Fruit fly (Drosophila melanogaster) whole organism, prepupa: ENCODE data around the gene U2af50.

Experiments used
- Blimp-1 ChIP-seq: fragments of 200-800 bp; sonication (Bioruptor generic); optimal IDR thresholded peaks from 3 replicates; lab custom pipeline; 2017; ENCODE audit warnings: missing biosample characterization, missing genetic modification characterization, mild to moderate bottlenecking, moderate library complexity, missing genetic modification reagents
- CG10631 ChIP-seq: fragments of 200-800 bp; sonication (Bioruptor generic); optimal IDR thresholded peaks from 2 replicates; lab custom pipeline; 2016; ENCODE audit warnings: missing biosample characterization, missing genetic modification characterization
- CG10669 ChIP-seq: fragments of 200-800 bp; sonication (Bioruptor generic); optimal IDR thresholded peaks from 3 replicates; lab custom pipeline; 2018; ENCODE audit warnings: missing biosample characterization, mild to moderate bottlenecking, missing genetic modification characterization, moderate library complexity
- CG11294 ChIP-seq: fragments of 200-800 bp; sonication (Bioruptor generic); IDR thresholded peaks from 2 replicates; pipeline ENCODE4 v1.3.6; 2022; ENCODE audit warnings: missing biosample characterization, missing genetic modification characterization
- CG11762 ChIP-seq: fragments of 200-800 bp; sonication (Bioruptor generic); optimal IDR thresholded peaks from 3 replicates; lab custom pipeline; 2016; ENCODE audit warnings: missing biosample characterization, missing genetic modification characterization; ENCODE audit not compliant: insufficient read depth
- CG11902 ChIP-seq: fragments of 200-800 bp; sonication (Bioruptor generic); optimal IDR thresholded peaks from 3 replicates; lab custom pipeline; 2016; ENCODE audit warnings: missing biosample characterization, missing genetic modification characterization
- CG15336 ChIP-seq: fragments of 200-800 bp; sonication (Bioruptor generic); IDR thresholded peaks from 2 replicates; pipeline ENCODE4 v1.3.6; 2022; ENCODE audit warnings: missing biosample characterization, missing genetic modification characterization
- CG1621 ChIP-seq: fragments of 200-800 bp; sonication (Bioruptor generic); optimal IDR thresholded peaks from 3 replicates; lab custom pipeline; 2018; ENCODE audit warnings: missing biosample characterization, mild to moderate bottlenecking, missing genetic modification characterization
- CG16779 ChIP-seq: fragments of 200-800 bp; sonication (Bioruptor generic); optimal IDR thresholded peaks from 3 replicates; lab custom pipeline; 2017; ENCODE audit warnings: missing biosample characterization, mild to moderate bottlenecking, missing genetic modification characterization
- CG3032 ChIP-seq: fragments of 200-800 bp; optimal IDR thresholded peaks from 2 replicates; lab custom pipeline; 2019; ENCODE audit warnings: missing biosample characterization, mild to moderate bottlenecking, missing genetic modification characterization, moderate library complexity
- CG31627 ChIP-seq: fragments of 200-800 bp; sonication (Bioruptor generic); optimal IDR thresholded peaks from 3 replicates; lab custom pipeline; 2016; ENCODE audit warnings: missing biosample characterization, missing genetic modification characterization
- CG32006 ChIP-seq: fragments of 200-800 bp; sonication (Bioruptor generic); optimal IDR thresholded peaks from 3 replicates; lab custom pipeline; 2017; ENCODE audit warnings: missing biosample characterization, mild to moderate bottlenecking, missing genetic modification characterization
- CG34406 ChIP-seq: fragments of 200-800 bp; sonication (Bioruptor generic); optimal IDR thresholded peaks from 3 replicates; lab custom pipeline; 2016; ENCODE audit warnings: missing biosample characterization, missing genetic modification characterization
- CG3919 ChIP-seq: fragments of 200-800 bp; sonication (Bioruptor generic); optimal IDR thresholded peaks from 3 replicates; lab custom pipeline; 2016; ENCODE audit warnings: missing biosample characterization, missing genetic modification characterization
- CG4318 ChIP-seq: fragments of 200-800 bp; sonication (Bioruptor generic); optimal IDR thresholded peaks from 3 replicates; lab custom pipeline; 2017; ENCODE audit warnings: missing biosample characterization, mild to moderate bottlenecking, missing genetic modification characterization
- CG6163 ChIP-seq: fragments of 200-800 bp; sonication (Bioruptor generic); IDR thresholded peaks from 3 replicates; pipeline ENCODE4 v1.3.6; 2022; ENCODE audit warnings: missing biosample characterization, missing genetic modification characterization
- CG6276 ChIP-seq: fragments of 200-800 bp; sonication (Bioruptor generic); optimal IDR thresholded peaks from 2 replicates; lab custom pipeline; 2017; ENCODE audit warnings: missing biosample characterization, mild to moderate bottlenecking, missing genetic modification characterization
- CG6792 ChIP-seq: fragments of 200-800 bp; sonication (Bioruptor generic); optimal IDR thresholded peaks from 3 replicates; lab custom pipeline; 2016; ENCODE audit warnings: missing biosample characterization, missing genetic modification characterization
- CG6808 ChIP-seq: fragments of 200-800 bp; sonication (Bioruptor generic); optimal IDR thresholded peaks from 3 replicates; lab custom pipeline; 2017; ENCODE audit warnings: missing biosample characterization, missing genetic modification characterization, mild to moderate bottlenecking, moderate library complexity, missing genetic modification reagents
- CG7368 ChIP-seq: fragments of 200-800 bp; sonication (Bioruptor generic); optimal IDR thresholded peaks from 3 replicates; lab custom pipeline; 2016; ENCODE audit warnings: missing biosample characterization, missing genetic modification characterization
- CG8119 ChIP-seq: fragments of 200-800 bp; sonication (Bioruptor generic); IDR thresholded peaks from 3 replicates; pipeline ENCODE4 v1.3.6; 2022; ENCODE audit warnings: missing biosample characterization, missing genetic modification characterization
- CG8319 ChIP-seq: fragments of 200-800 bp; sonication (Bioruptor generic); optimal IDR thresholded peaks from 3 replicates; lab custom pipeline; 2016; ENCODE audit warnings: missing biosample characterization, missing genetic modification characterization
- CG8632 ChIP-seq: fragments of 200-800 bp; sonication (Bioruptor generic); optimal IDR thresholded peaks from 3 replicates; lab custom pipeline; 2016; ENCODE audit warnings: missing biosample characterization, missing genetic modification characterization
- CG9139 ChIP-seq: fragments of 200-800 bp; sonication (Bioruptor generic); optimal IDR thresholded peaks from 3 replicates; lab custom pipeline; 2017; ENCODE audit warnings: missing biosample characterization, mild to moderate bottlenecking, missing genetic modification characterization
- Eip75B ChIP-seq: fragments of 200-800 bp; sonication (Bioruptor generic); optimal IDR thresholded peaks from 3 replicates; lab custom pipeline; 2016; ENCODE audit warnings: missing biosample characterization, missing genetic modification characterization
- Eip78C ChIP-seq: fragments of 200-800 bp; sonication (Bioruptor generic); peaks from one replicate; lab custom pipeline; 2016; ENCODE audit warnings: missing biosample characterization, missing genetic modification characterization
- Eip93F ChIP-seq: fragments of 200-800 bp; sonication (Bioruptor generic); optimal IDR thresholded peaks from 2 replicates; lab custom pipeline; 2016; ENCODE audit warnings: missing biosample characterization, mild to moderate bottlenecking, missing genetic modification characterization
- Ets96B ChIP-seq: fragments of 200-800 bp; optimal IDR thresholded peaks from 2 replicates; lab custom pipeline; 2019; ENCODE audit warnings: missing biosample characterization, mild to moderate bottlenecking, missing genetic modification characterization, moderate library complexity
- Hr38 ChIP-seq: sonication (Bioruptor generic); optimal IDR thresholded peaks from 2 replicates; lab custom pipeline; 2016; ENCODE audit warnings: missing biosample characterization, missing genetic modification characterization
- Hr39 ChIP-seq: fragments of 200-800 bp; sonication (Bioruptor generic); optimal IDR thresholded peaks from 2 replicates; lab custom pipeline; 2016; ENCODE audit warnings: missing biosample characterization, missing genetic modification characterization
- Hr4 ChIP-seq: fragments of 200-800 bp; sonication (Bioruptor generic); optimal IDR thresholded peaks from 3 replicates; lab custom pipeline; 2016; ENCODE audit warnings: missing biosample characterization, missing genetic modification characterization
- Met ChIP-seq: fragments of 200-800 bp; sonication (Bioruptor generic); optimal IDR thresholded peaks from 3 replicates; lab custom pipeline; 2016; ENCODE audit warnings: missing biosample characterization, missing genetic modification characterization
- OdsH ChIP-seq: fragments of 200-800 bp; sonication (Bioruptor generic); optimal IDR thresholded peaks from 3 replicates; lab custom pipeline; 2016; ENCODE audit warnings: missing biosample characterization, missing genetic modification characterization
- Smox ChIP-seq: fragments of 200-800 bp; sonication (Bioruptor generic); optimal IDR thresholded peaks from 3 replicates; lab custom pipeline; 2016; ENCODE audit warnings: missing biosample characterization, missing genetic modification characterization
- Sox102F ChIP-seq: fragments of 200-800 bp; sonication (Bioruptor generic); optimal IDR thresholded peaks from 2 replicates; lab custom pipeline; 2016; ENCODE audit warnings: missing biosample characterization, mild to moderate bottlenecking, missing genetic modification characterization
- Sox14 ChIP-seq: fragments of 200-800 bp; sonication (Bioruptor generic); optimal IDR thresholded peaks from 3 replicates; lab custom pipeline; 2016; ENCODE audit warnings: missing biosample characterization, missing genetic modification characterization
- Sox15 ChIP-seq: fragments of 200-800 bp; sonication (Bioruptor generic); optimal IDR thresholded peaks from 3 replicates; lab custom pipeline; 2016; ENCODE audit warnings: missing biosample characterization, missing genetic modification characterization
- acj6 ChIP-seq: fragments of 200-800 bp; sonication (Bioruptor generic); optimal IDR thresholded peaks from 3 replicates; lab custom pipeline; 2016; ENCODE audit warnings: missing biosample characterization, missing genetic modification characterization
- cyc ChIP-seq: fragments of 200-800 bp; sonication (Bioruptor generic); optimal IDR thresholded peaks from 3 replicates; lab custom pipeline; 2016; ENCODE audit warnings: missing biosample characterization, missing genetic modification characterization
- dac ChIP-seq: fragments of 200-800 bp; sonication (Bioruptor generic); optimal IDR thresholded peaks from 2 replicates; lab custom pipeline; 2017; ENCODE audit warnings: missing biosample characterization, mild to moderate bottlenecking, missing genetic modification characterization
- dsx ChIP-seq: fragments of 200-800 bp; optimal IDR thresholded peaks from 3 replicates; lab custom pipeline; 2019; ENCODE audit warnings: missing biosample characterization, mild to moderate bottlenecking, missing genetic modification characterization, moderate library complexity; ENCODE audit not compliant: poor library complexity, severe bottlenecking
- eg ChIP-seq: fragments of 200-800 bp; sonication (Bioruptor generic); IDR thresholded peaks from 3 replicates; pipeline ENCODE4 v1.3.6; 2022; ENCODE audit warnings: missing biosample characterization, missing genetic modification characterization
- esn ChIP-seq: fragments of 200-800 bp; sonication (Bioruptor generic); optimal IDR thresholded peaks from 2 replicates; lab custom pipeline; 2016; ENCODE audit warnings: missing biosample characterization, mild to moderate bottlenecking, missing genetic modification characterization, moderate library complexity
- fd59A ChIP-seq: fragments of 200-800 bp; sonication (Bioruptor generic); optimal IDR thresholded peaks from 2 replicates; lab custom pipeline; 2017; ENCODE audit warnings: missing biosample characterization, mild to moderate bottlenecking, missing genetic modification characterization, missing genetic modification reagents
- fkh ChIP-seq: fragments of 200-800 bp; sonication (Bioruptor generic); optimal IDR thresholded peaks from 3 replicates; lab custom pipeline; 2017; ENCODE audit warnings: missing biosample characterization, mild to moderate bottlenecking, missing genetic modification characterization, moderate library complexity
- lz ChIP-seq: fragments of 200-800 bp; sonication (Bioruptor generic); optimal IDR thresholded peaks from 3 replicates; lab custom pipeline; 2016; ENCODE audit warnings: missing biosample characterization, missing genetic modification characterization
- pdm3 ChIP-seq: fragments of 200-800 bp; sonication (Bioruptor generic); optimal IDR thresholded peaks from 3 replicates; lab custom pipeline; 2016; ENCODE audit warnings: missing biosample characterization, missing genetic modification characterization
- salr ChIP-seq, 2 experiments: fragments of 200-800 bp; sonication (Bioruptor generic); optimal IDR thresholded peaks; 3 replicates each; lab custom pipeline; 2016 to 2018; ENCODE audit warnings: missing biosample characterization in 2 of 2, missing genetic modification characterization in 2 of 2, mild to moderate bottlenecking in 1 of 2
- ss ChIP-seq, 2 experiments: fragments of 200-800 bp; sonication (Bioruptor generic); optimal IDR thresholded peaks; 2 replicates in 1 of 2; 3 replicates in 1 of 2; lab custom pipeline; 2017 to 2018; ENCODE audit warnings: mild to moderate bottlenecking in 2 of 2, missing biosample characterization in 2 of 2, missing genetic modification characterization in 2 of 2, moderate library complexity in 1 of 2
- svp ChIP-seq: fragments of 200-800 bp; sonication (Bioruptor generic); peaks from one replicate; lab custom pipeline; 2016; ENCODE audit warnings: missing biosample characterization, missing genetic modification characterization
- topi ChIP-seq: fragments of 200-800 bp; sonication (Bioruptor generic); optimal IDR thresholded peaks from 3 replicates; lab custom pipeline; 2016; ENCODE audit warnings: missing biosample characterization, missing genetic modification characterization

U2af50 gene

DNA sequence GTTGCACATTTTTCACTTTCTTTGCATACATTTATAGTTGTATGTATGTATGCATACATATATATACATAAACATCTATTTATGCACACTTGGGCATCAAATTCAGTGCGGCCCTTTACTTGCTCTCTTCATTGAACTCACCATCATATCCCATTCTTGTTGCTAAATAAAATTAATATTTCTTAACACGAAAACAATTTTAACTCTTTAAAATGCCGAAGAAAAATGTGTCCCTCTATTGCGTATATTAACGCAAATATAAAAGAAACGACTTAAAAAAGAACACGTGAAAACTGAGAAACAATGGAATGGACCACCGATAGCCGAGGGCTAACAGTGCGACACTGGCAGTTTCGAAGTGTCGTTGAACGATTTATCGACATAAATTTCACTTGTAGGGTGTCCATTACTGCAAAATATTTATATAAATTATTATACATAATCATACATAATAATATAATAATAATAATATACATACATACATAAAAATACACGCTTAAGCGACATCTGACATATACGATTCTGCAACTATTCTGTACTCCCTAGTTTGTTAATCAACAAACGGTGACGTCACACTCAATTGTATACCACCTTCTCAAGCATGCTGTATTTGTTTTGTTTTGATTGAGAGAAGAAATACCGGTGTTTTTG is at the start of gene U2af50, which contains the start of gene PIG-Q:
Gene U2af50 (minus strand): TSS at position 370 of the 651 bp plus-strand sequence.
Gene PIG-Q (plus strand): TSS at position 474 of the 651 bp plus-strand sequence.
- TF ChIP-seq fd59A (GFP tag; lab: Kevin White, UChicago) (no peak), Hr4 (peak; percentile 79), cyc (GFP tag; lab: Kevin White, UChicago) (peak; percentile 74), CG8632 (GFP tag; lab: Kevin White, UChicago) (peak; percentile 90), CG1621 (tag; lab: Kevin White, UChicago) (peak; percentile 82), CG10631 (GFP tag; lab: Kevin White, UChicago) (peak; percentile 94), CG8119 (GFP tag; lab: Robert Waterston, UW) (no peak; the same call in none of the 3 replicates), topi (no peak), Met (GFP tag; lab: Kevin White, UChicago) (peak; percentile 80), Eip78C (peak; percentile 92), Eip93F (GFP tag; lab: Kevin White, UChicago) (peak; percentile 38), CG11902 (GFP tag; lab: Kevin White, UChicago) (peak; percentile 79), CG3919 (GFP tag; lab: Kevin White, UChicago) (no peak), CG10669 (GFP tag; lab: Kevin White, UChicago) (peak; percentile 89), Ets96B (tag; lab: Kevin White, UChicago) (peak; percentile 91), CG34406 (peak; percentile 94), CG11762 (GFP tag; lab: Kevin White, UChicago) (peak; percentile 86), OdsH (GFP tag; lab: Kevin White, UChicago) (peak; percentile 90), dsx (GFP tag; lab: Kevin White, UChicago) (peak; percentile 89), salr (GFP tag; optimal IDR thresholded peaks at IDR 0.05; lab: Kevin White, UChicago) (no peak), svp (no peak), acj6 (GFP tag; lab: Kevin White, UChicago) (peak; percentile 90), CG8319 (GFP tag; lab: Kevin White, UChicago) (peak; percentile 73), CG31627 (peak; percentile 75), eg (GFP tag; lab: Robert Waterston, UW) (no peak), CG3032 (tag; lab: Kevin White, UChicago) (peak; percentile 93), CG7368 (GFP tag; lab: Kevin White, UChicago) (no peak), Blimp-1 (peak; percentile 65), ss (GFP tag; optimal IDR thresholded peaks at IDR 0.05; lab: Kevin White, UChicago) (no peak), CG15336 (GFP tag; lab: Robert Waterston, UW) (peak; percentile 90), Eip75B (no peak), CG6276 (GFP tag; lab: Kevin White, UChicago) (no peak), esn (GFP tag; lab: Kevin White, UChicago) (peak; percentile 83), CG6163 (no peak), Sox15 (GFP tag; lab: Kevin White, UChicago) (peak; percentile 84), CG9139 (GFP tag; lab: Kevin White, UChicago) (peak; percentile 86), Sox102F (GFP tag; lab: Kevin White, UChicago) (no peak), CG6792 (GFP tag; lab: Kevin White, UChicago) (peak; percentile 84), Smox (GFP tag; lab: Kevin White, UChicago) (no peak), Sox14 (peak; percentile 74), CG6808 (GFP tag; lab: Kevin White, UChicago) (no peak), lz (GFP tag; lab: Kevin White, UChicago) (peak; percentile 80), CG4318 (GFP tag; lab: Kevin White, UChicago) (peak; percentile 85), Hr38 (no peak), Hr39 (peak; percentile 75), CG11294 (GFP tag; lab: Robert Waterston, UW) (no peak; the same call in 1 of the 2 replicates), pdm3 (GFP tag; lab: Kevin White, UChicago) (peak; percentile 81), CG16779 (tag; lab: Kevin White, UChicago) (no peak), CG32006 (GFP tag; lab: Kevin White, UChicago) (peak; percentile 93), dac (GFP tag; lab: Kevin White, UChicago) (peak; percentile 82), fkh (GFP tag; lab: Kevin White, UChicago) (peak; percentile 90)
